Worm (Caenorhabditis elegans): ENCODE data around the gene Y73B6BL.23.

DNA sequence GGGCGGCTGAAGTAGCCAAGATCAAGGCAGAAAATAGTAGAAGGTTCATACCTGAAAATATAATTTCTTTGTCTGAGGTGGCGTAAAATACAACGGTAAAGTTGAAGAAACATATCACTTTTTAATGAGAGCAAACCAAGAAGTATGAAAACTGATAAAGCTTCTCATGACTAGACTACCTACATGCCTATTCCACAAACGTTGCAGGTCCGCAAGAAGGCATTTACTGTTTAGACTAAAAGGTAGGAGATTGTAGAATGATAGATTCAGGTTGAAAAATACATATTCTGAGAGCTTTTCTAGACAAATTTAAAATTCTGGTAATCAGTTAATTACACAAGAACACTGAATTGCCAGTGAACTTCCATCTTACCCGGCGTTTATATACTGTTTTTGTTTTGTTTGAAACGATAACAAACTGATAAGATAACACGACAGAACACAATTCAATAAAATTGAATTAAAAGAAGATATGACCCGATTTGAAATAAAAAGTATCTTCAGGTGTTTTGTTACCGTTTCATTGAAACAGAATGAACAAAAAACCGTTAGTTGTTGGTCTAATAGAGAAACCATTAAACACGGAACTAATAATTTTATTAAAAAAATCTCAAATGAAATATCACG is 7.3 kb upstream of the Y73B6BL.23 start, which contains the start of gene acp-6:
- TF ChIP-seq B0310.2 (tag; optimal IDR thresholded peaks at IDR 0.05) (no peak), ama-1 (optimal IDR thresholded peaks at IDR 0.05) (no peak), F13C5.2 (tag; optimal IDR thresholded peaks at IDR 0.05) (no peak), tra-4 (tag; optimal IDR thresholded peaks at IDR 0.05) (no peak), hmg-4 (GFP tag; optimal IDR thresholded peaks at IDR 0.05) (no peak)
